Fruit fly (Drosophila melanogaster) whole organism, larva: ENCODE data around the gene CG32708.

Source experiments
- noc ChIP-seq: fragments of 200-800 bp; sonication (Bioruptor generic); optimal IDR thresholded peaks from 3 replicates; lab custom pipeline; 2019; ENCODE audit warnings: missing biosample characterization, mild to moderate bottlenecking, missing genetic modification characterization, moderate library complexity

The CG32708 gene

dm6 chrX:9119671-9120364, 34.1 kb downstream of the CG32708 start:
- TF ChIP-seq noc (tag; lab: Kevin White, UChicago) = no peak

dm6 chrX:9120828-9121754, 35.4 kb downstream of the CG32708 start:
- no peak for TF ChIP-seq noc (tag; lab: Kevin White, UChicago)

- TF ChIP-seq noc (tag; lab: Kevin White, UChicago) = no peak
Measured at dm6 chrX:9122492-9122891, 36.8 kb downstream of the CG32708 start.

dm6 chrX:9127264-9128011, 41.7 kb downstream of the CG32708 start:
- TF ChIP-seq noc (tag; lab: Kevin White, UChicago) = no peak

dm6 chrX:9128012-9128280, 42.2 kb downstream of the CG32708 start:
- no peak for TF ChIP-seq noc (tag; lab: Kevin White, UChicago)

- TF ChIP-seq noc (tag; lab: Kevin White, UChicago) = no peak
Measured at dm6 chrX:9129436-9129835, 43.7 kb downstream of the CG32708 start.

- no peak for TF ChIP-seq noc (tag; lab: Kevin White, UChicago)
Measured at dm6 chrX:9130243-9130642, 44.5 kb downstream of the CG32708 start.

- no peak for TF ChIP-seq noc (tag; lab: Kevin White, UChicago)
Measured at dm6 chrX:9131523-9131922, 45.8 kb downstream of the CG32708 start.

- TF ChIP-seq noc (tag; lab: Kevin White, UChicago) = no peak
Measured at dm6 chrX:9132589-9133237, 47.0 kb downstream of the CG32708 start.

dm6 chrX:9133577-9134240, 48.0 kb downstream of the CG32708 start:
- TF ChIP-seq noc (tag; lab: Kevin White, UChicago) = no peak

- TF ChIP-seq noc (tag; lab: Kevin White, UChicago) = no peak
Measured at dm6 chrX:9134241-9134849, 48.6 kb downstream of the CG32708 start.

dm6 chrX:9134922-9135453, 49.3 kb downstream of the CG32708 start, which contains the start of gene fend:
TSS of gene fend (minus strand) at chrX:9135099.
- TF ChIP-seq noc (tag; lab: Kevin White, UChicago) = no peak
